Fruit fly (Drosophila melanogaster) whole organism, adult: ENCODE measurements around the gene CG15385.

Experiments used
- CG11617 ChIP-seq: fragments of 200-800 bp; sonication (Bioruptor generic); optimal IDR thresholded peaks from 2 replicates; lab custom pipeline; 2017; ENCODE audit warnings: mild to moderate bottlenecking, missing biosample characterization, missing genetic modification reagents, missing genetic modification characterization
- CG12768 ChIP-seq: fragments of 200-800 bp; sonication (Bioruptor generic); optimal IDR thresholded peaks from 2 replicates; lab custom pipeline; 2017; ENCODE audit warnings: missing biosample characterization, missing genetic modification characterization, mild to moderate bottlenecking, moderate library complexity, missing genetic modification reagents
- CG14711 ChIP-seq: fragments of 200-800 bp; sonication (Bioruptor generic); optimal IDR thresholded peaks from 2 replicates; lab custom pipeline; 2018; ENCODE audit warnings: missing biosample characterization, mild to moderate bottlenecking, missing genetic modification characterization, moderate library complexity
- CG1620 ChIP-seq: fragments of 200-800 bp; sonication (Bioruptor generic); optimal IDR thresholded peaks from 2 replicates; lab custom pipeline; 2016; ENCODE audit warnings: missing biosample characterization, missing genetic modification characterization
- CG33017 ChIP-seq: fragments of 200-800 bp; sonication (Bioruptor generic); optimal IDR thresholded peaks from 2 replicates; lab custom pipeline; 2018; ENCODE audit warnings: missing biosample characterization, mild to moderate bottlenecking, missing genetic modification characterization, moderate library complexity
- CG5204 ChIP-seq: fragments of 200-800 bp; sonication (Bioruptor generic); optimal IDR thresholded peaks from 2 replicates; lab custom pipeline; 2016; ENCODE audit warnings: missing biosample characterization, missing genetic modification characterization
- CG7045 ChIP-seq: fragments of 200-800 bp; sonication (Bioruptor generic); optimal IDR thresholded peaks from 2 replicates; lab custom pipeline; 2017; ENCODE audit warnings: missing biosample characterization, mild to moderate bottlenecking, missing genetic modification characterization
- CG7101 ChIP-seq: fragments of 200-800 bp; sonication (Bioruptor generic); optimal IDR thresholded peaks from 2 replicates; lab custom pipeline; 2018; ENCODE audit warnings: missing biosample characterization, mild to moderate bottlenecking, missing genetic modification characterization, moderate library complexity
- Clk ChIP-seq: fragments of 200-800 bp; sonication (Bioruptor generic); optimal IDR thresholded peaks from 2 replicates; lab custom pipeline; 2017; ENCODE audit warnings: missing biosample characterization, missing genetic modification characterization
- Crg-1 ChIP-seq: fragments of 200-800 bp; sonication (Bioruptor generic); optimal IDR thresholded peaks from 2 replicates; lab custom pipeline; 2016; ENCODE audit warnings: missing biosample characterization, missing genetic modification characterization
- Hr96 ChIP-seq: fragments of 200-800 bp; sonication (Bioruptor generic); optimal IDR thresholded peaks from 2 replicates; lab custom pipeline; 2016; ENCODE audit warnings: missing biosample characterization, missing genetic modification characterization
- Mnt ChIP-seq: fragments of 200-800 bp; sonication (Bioruptor generic); optimal IDR thresholded peaks from 2 replicates; lab custom pipeline; 2016; ENCODE audit warnings: missing biosample characterization, mild to moderate bottlenecking, missing genetic modification characterization
- bab1 ChIP-seq: fragments of 200-800 bp; sonication (Bioruptor generic); optimal IDR thresholded peaks from 3 replicates; lab custom pipeline; 2019; ENCODE audit warnings: missing biosample characterization, mild to moderate bottlenecking, missing genetic modification characterization, moderate library complexity
- cic ChIP-seq: fragments of 200-800 bp; sonication (Bioruptor generic); optimal IDR thresholded peaks from 2 replicates; lab custom pipeline; 2017; ENCODE audit warnings: missing biosample characterization, mild to moderate bottlenecking, missing genetic modification characterization, moderate library complexity
- cnc ChIP-seq, 2 experiments: fragments of >200 bp; optimal IDR thresholded peaks; 2 replicates each; lab custom pipeline; 2017
- kay ChIP-seq: fragments of 200-800 bp; sonication (Bioruptor generic); peaks from one replicate; lab custom pipeline; 2016; ENCODE audit warnings: missing biosample characterization, missing genetic modification characterization, borderline replicate concordance
- ovo ChIP-seq: fragments of 200-800 bp; sonication (Bioruptor generic); optimal IDR thresholded peaks from 2 replicates; lab custom pipeline; 2016; ENCODE audit warnings: missing biosample characterization, missing genetic modification characterization
- pad ChIP-seq: fragments of 200-800 bp; sonication (Bioruptor generic); optimal IDR thresholded peaks from 3 replicates; lab custom pipeline; 2017; ENCODE audit warnings: missing biosample characterization, missing genetic modification characterization, mild to moderate bottlenecking, moderate library complexity, missing genetic modification reagents
- tj ChIP-seq: fragments of 200-800 bp; sonication (Bioruptor generic); optimal IDR thresholded peaks from 3 replicates; lab custom pipeline; 2017; ENCODE audit warnings: missing biosample characterization, mild to moderate bottlenecking, missing genetic modification characterization, moderate library complexity
- toe ChIP-seq: fragments of 200-800 bp; sonication (Bioruptor generic); optimal IDR thresholded peaks from 2 replicates; lab custom pipeline; 2016; ENCODE audit warnings: missing biosample characterization, missing genetic modification characterization

The CG15385 gene

dm6 chr2L:2221649-2222150 is 9.3 kb upstream of the CG15385 start:
- TF ChIP-seq CG1620 = peak; percentile 98
- peak; percentile 99 for TF ChIP-seq CG11617 (GFP tag; lab: Kevin White, UChicago)
- peak; percentile 99 for TF ChIP-seq CG12768
- peak; percentile 99 for TF ChIP-seq CG7101 (tag; lab: Kevin White, UChicago)
- TF ChIP-seq cnc (optimal IDR thresholded peaks at IDR 0.05; lab: Kevin White, UChicago) = no peak
- peak; percentile 99 for TF ChIP-seq Crg-1 (GFP tag; lab: Kevin White, UChicago)
- peak; percentile 99 for TF ChIP-seq CG5204 (GFP tag; lab: Kevin White, UChicago)
- peak; percentile 97 for TF ChIP-seq toe (GFP tag; lab: Kevin White, UChicago)
- peak; percentile 95 for TF ChIP-seq tj (GFP tag; lab: Kevin White, UChicago)
- TF ChIP-seq CG33017 (tag; lab: Kevin White, UChicago) = peak; percentile 100
- TF ChIP-seq CG7045 (GFP tag; lab: Kevin White, UChicago) = peak; percentile 99
- TF ChIP-seq CG14711 = peak; percentile 96
- TF ChIP-seq kay (GFP tag; lab: Kevin White, UChicago) = peak; percentile 96
- TF ChIP-seq Hr96 (GFP tag; lab: Kevin White, UChicago) = peak; percentile 96
- peak; percentile 99 for TF ChIP-seq cic (GFP tag; lab: Kevin White, UChicago)
- peak; percentile 96 for TF ChIP-seq pad (GFP tag; lab: Kevin White, UChicago)
- TF ChIP-seq Clk (GFP tag; lab: Kevin White, UChicago) = peak; percentile 96
- TF ChIP-seq Mnt (GFP tag; lab: Kevin White, UChicago) = peak; percentile 98
- peak; percentile 98 for TF ChIP-seq ovo (GFP tag; lab: Kevin White, UChicago)
- TF ChIP-seq bab1 (GFP tag; lab: Kevin White, UChicago) = peak; percentile 99

dm6 chr2L:2220573-2221332 is 8.4 kb upstream of the CG15385 start, which contains the start of gene papi:
TSS of gene papi (plus strand) at chr2L:2220748.
- TF ChIP-seq cic (GFP tag; lab: Kevin White, UChicago) = peak; percentile 34
- TF ChIP-seq CG7045 (GFP tag; lab: Kevin White, UChicago) = no peak
- no peak for TF ChIP-seq pad (GFP tag; lab: Kevin White, UChicago)
- TF ChIP-seq CG12768 = no peak
- TF ChIP-seq cnc (optimal IDR thresholded peaks at IDR 0.05; lab: Kevin White, UChicago) = no peak
- no peak for TF ChIP-seq CG11617 (GFP tag; lab: Kevin White, UChicago)
- no peak for TF ChIP-seq CG5204 (GFP tag; lab: Kevin White, UChicago)
- TF ChIP-seq toe (GFP tag; lab: Kevin White, UChicago) = no peak
- peak; percentile 28 for TF ChIP-seq CG33017 (tag; lab: Kevin White, UChicago)
- TF ChIP-seq CG7101 (tag; lab: Kevin White, UChicago) = peak; percentile 47
- TF ChIP-seq CG14711 = no peak
- TF ChIP-seq tj (GFP tag; lab: Kevin White, UChicago) = no peak
- TF ChIP-seq kay (GFP tag; lab: Kevin White, UChicago) = no peak
- TF ChIP-seq ovo (GFP tag; lab: Kevin White, UChicago) = peak; percentile 70
- no peak for TF ChIP-seq bab1 (GFP tag; lab: Kevin White, UChicago)
- TF ChIP-seq CG1620 = no peak
- no peak for TF ChIP-seq Hr96 (GFP tag; lab: Kevin White, UChicago)
- TF ChIP-seq Crg-1 (GFP tag; lab: Kevin White, UChicago) = no peak
- peak; percentile 99 for TF ChIP-seq Mnt (GFP tag; lab: Kevin White, UChicago)
- no peak for TF ChIP-seq Clk (GFP tag; lab: Kevin White, UChicago)

- TF ChIP-seq CG7045 (GFP tag; lab: Kevin White, UChicago) (no peak), CG1620 (peak; percentile 32), kay (GFP tag; lab: Kevin White, UChicago) (no peak), CG11617 (GFP tag; lab: Kevin White, UChicago) (peak; percentile 74), bab1 (GFP tag; lab: Kevin White, UChicago) (peak; percentile 54), cic (GFP tag; lab: Kevin White, UChicago) (peak; percentile 94), Hr96 (GFP tag; lab: Kevin White, UChicago) (no peak), Clk (GFP tag; lab: Kevin White, UChicago) (no peak), CG5204 (GFP tag; lab: Kevin White, UChicago) (no peak), cnc (optimal IDR thresholded peaks at IDR 0.05; lab: Kevin White, UChicago) (no peak), CG33017 (tag; lab: Kevin White, UChicago) (peak; percentile 71), ovo (GFP tag; lab: Kevin White, UChicago) (no peak), CG14711 (peak; percentile 47), tj (GFP tag; lab: Kevin White, UChicago) (peak; percentile 38), Mnt (GFP tag; lab: Kevin White, UChicago) (peak; percentile 94), pad (GFP tag; lab: Kevin White, UChicago) (peak; percentile 52), Crg-1 (GFP tag; lab: Kevin White, UChicago) (peak; percentile 66), CG7101 (tag; lab: Kevin White, UChicago) (peak; percentile 53), CG12768 (peak; percentile 27), toe (GFP tag; lab: Kevin White, UChicago) (no peak)
These were observed 4.8 kb upstream of the CG15385 start, which contains the start of the genes CG15386, CG42371 and mio for dm6 chr2L:2217067-2217684. TSS of gene CG15386 (minus strand) at chr2L:2217246. TSS of gene CG42371 (minus strand) at chr2L:2217246. TSS of gene mio (plus strand) at chr2L:2217290.

- TF ChIP-seq ovo (GFP tag; lab: Kevin White, UChicago) = no peak
- TF ChIP-seq CG11617 (GFP tag; lab: Kevin White, UChicago) = no peak
- no peak for TF ChIP-seq CG5204 (GFP tag; lab: Kevin White, UChicago)
- TF ChIP-seq CG7101 (tag; lab: Kevin White, UChicago) = peak; percentile 64
- TF ChIP-seq cnc (optimal IDR thresholded peaks at IDR 0.05; lab: Kevin White, UChicago) = no peak
- TF ChIP-seq Mnt (GFP tag; lab: Kevin White, UChicago) = peak; percentile 16
- TF ChIP-seq bab1 (GFP tag; lab: Kevin White, UChicago) = peak; percentile 9
- TF ChIP-seq CG12768 = peak; percentile 23
- peak; percentile 28 for TF ChIP-seq pad (GFP tag; lab: Kevin White, UChicago)
- TF ChIP-seq Clk (GFP tag; lab: Kevin White, UChicago) = no peak
- TF ChIP-seq tj (GFP tag; lab: Kevin White, UChicago) = no peak
- TF ChIP-seq Hr96 (GFP tag; lab: Kevin White, UChicago) = no peak
- peak; percentile 70 for TF ChIP-seq CG33017 (tag; lab: Kevin White, UChicago)
- TF ChIP-seq CG14711 = no peak
- TF ChIP-seq toe (GFP tag; lab: Kevin White, UChicago) = no peak
- TF ChIP-seq CG7045 (GFP tag; lab: Kevin White, UChicago) = no peak
- TF ChIP-seq kay (GFP tag; lab: Kevin White, UChicago) = no peak
- no peak for TF ChIP-seq CG1620
- TF ChIP-seq Crg-1 (GFP tag; lab: Kevin White, UChicago) = peak; percentile 18
- TF ChIP-seq cic (GFP tag; lab: Kevin White, UChicago) = peak; percentile 34
These were observed 3.7 kb upstream of the CG15385 start, which contains the start of gene daed for dm6 chr2L:2216065-2216464. TSS of gene daed (minus strand) at chr2L:2216311.
